Worm (Caenorhabditis elegans) whole organism, young adult: ENCODE results near the gene best-20.

Experiments used
- B0019.2 ChIP-seq: fragments of 200-800 bp; sonication (Bioruptor generic); conservative IDR thresholded peaks from 2 replicates; pipeline ENCODE4 v1.3.6; 2022; ENCODE audit warnings: missing genetic modification reagents, missing genetic modification characterization, missing compliant biosample characterization
- C17E4.6 ChIP-seq: fragments of 200-800 bp; sonication (Bioruptor generic); IDR thresholded peaks from 2 replicates; pipeline ENCODE4 v1.3.6; 2022; ENCODE audit warnings: missing genetic modification reagents, missing genetic modification characterization, missing compliant biosample characterization
- F10E7.11 ChIP-seq: sonication (generic microtip); optimal IDR thresholded peaks from 2 replicates; lab custom pipeline; 2017; ENCODE audit warnings: mild to moderate bottlenecking, missing genetic modification characterization, moderate library complexity, missing compliant biosample characterization
- F23B12.7 ChIP-seq: sonication (generic microtip); optimal IDR thresholded peaks from 2 replicates; lab custom pipeline; 2017; ENCODE audit warnings: missing genetic modification characterization, mild to moderate bottlenecking, missing compliant biosample characterization, antibody characterized with exemption, moderate library complexity; ENCODE audit not compliant: insufficient read depth
- F33H1.4 ChIP-seq: fragments of 200-800 bp; sonication (Bioruptor generic); IDR thresholded peaks from 2 replicates; pipeline ENCODE4 v1.3.6; 2022; ENCODE audit warnings: missing genetic modification reagents, missing genetic modification characterization, missing compliant biosample characterization
- F37B4.10 ChIP-seq: fragments of 200-800 bp; sonication (Bioruptor generic); IDR thresholded peaks from 2 replicates; pipeline ENCODE4 v1.3.6; 2022; ENCODE audit warnings: missing genetic modification characterization, missing compliant biosample characterization
- F39B2.1 ChIP-seq: fragments of 200-800 bp; sonication (Bioruptor generic); IDR thresholded peaks from 2 replicates; pipeline ENCODE4 v1.3.6; 2022; ENCODE audit warnings: missing genetic modification reagents, missing genetic modification characterization, missing compliant biosample characterization
- F52B5.7 ChIP-seq: sonication (generic microtip); optimal IDR thresholded peaks from 2 replicates; lab custom pipeline; 2016; ENCODE audit warnings: mild to moderate bottlenecking, missing genetic modification characterization, missing compliant biosample characterization
- F55B11.4 ChIP-seq: sonication (generic microtip); optimal IDR thresholded peaks from 2 replicates; lab custom pipeline; 2016; ENCODE audit warnings: missing compliant biosample characterization, missing genetic modification characterization, borderline replicate concordance; ENCODE audit not compliant: insufficient read depth
- K12H6.12 ChIP-seq: fragments of 200-800 bp; sonication (Bioruptor generic); optimal IDR thresholded peaks from 2 replicates; lab custom pipeline; 2018; ENCODE audit warnings: mild to moderate bottlenecking, missing genetic modification characterization, missing compliant biosample characterization
- T07F8.4 ChIP-seq: sonication (generic microtip); optimal IDR thresholded peaks from 2 replicates; lab custom pipeline; 2016; ENCODE audit warnings: mild to moderate bottlenecking, missing genetic modification characterization, moderate library complexity, missing compliant biosample characterization
- Y67H2A.10 ChIP-seq: fragments of 200-800 bp; sonication (Bioruptor generic); conservative IDR thresholded peaks from 2 replicates; pipeline ENCODE4 v1.3.6; 2022; ENCODE audit warnings: missing genetic modification reagents, missing genetic modification characterization, missing compliant biosample characterization
- akir-1 ChIP-seq: fragments of 200-800 bp; sonication (Bioruptor generic); optimal IDR thresholded peaks from 2 replicates; lab custom pipeline; 2018; ENCODE audit warnings: mild to moderate bottlenecking, missing genetic modification characterization, moderate library complexity, missing compliant biosample characterization
- atf-7 ChIP-seq: sonication (generic microtip); optimal IDR thresholded peaks from 2 replicates; lab custom pipeline; 2017; ENCODE audit warnings: mild to moderate bottlenecking, missing genetic modification characterization, missing compliant biosample characterization
- athp-1 ChIP-seq: sonication (generic microtip); optimal IDR thresholded peaks from 2 replicates; lab custom pipeline; 2017; ENCODE audit warnings: mild to moderate bottlenecking, missing genetic modification characterization, missing compliant biosample characterization
- attf-3 ChIP-seq: fragments of 200-800 bp; sonication (Bioruptor generic); conservative IDR thresholded peaks from 2 replicates; pipeline ENCODE4 v1.3.6; 2022; ENCODE audit warnings: missing genetic modification reagents, missing genetic modification characterization, missing compliant biosample characterization
- attf-5 ChIP-seq: fragments of 200-800 bp; sonication (Bioruptor generic); optimal IDR thresholded peaks from 2 replicates; lab custom pipeline; 2018; ENCODE audit warnings: mild to moderate bottlenecking, missing genetic modification characterization, missing compliant biosample characterization
- ccch-3 ChIP-seq: fragments of 200-800 bp; sonication (Bioruptor generic); optimal IDR thresholded peaks from 2 replicates; lab custom pipeline; 2018; ENCODE audit warnings: mild to moderate bottlenecking, missing genetic modification characterization, missing compliant biosample characterization
- cebp-1 ChIP-seq, 2 experiments: fragments of 200-800 bp in 1 of 2; sonication (Bioruptor generic) in 1 of 2; sonication (generic microtip) in 1 of 2; IDR thresholded peaks in 1 of 2; optimal IDR thresholded peaks in 1 of 2; 2 replicates each; pipeline versions ENCODE4 v1.3.6 to Lab custom; 2017 to 2022; ENCODE audit warnings: missing compliant biosample characterization in 2 of 2, missing genetic modification characterization in 2 of 2, mild to moderate bottlenecking in 1 of 2, missing genetic modification reagents in 1 of 2, moderate library complexity in 1 of 2
- ceh-58 ChIP-seq: fragments of 200-800 bp; sonication (Bioruptor generic); IDR thresholded peaks from 2 replicates; pipeline ENCODE4 v1.3.6; 2022; ENCODE audit warnings: missing genetic modification characterization, missing compliant biosample characterization
- chd-7 ChIP-seq: sonication (generic microtip); optimal IDR thresholded peaks from 2 replicates; lab custom pipeline; 2016; ENCODE audit warnings: mild to moderate bottlenecking, missing genetic modification characterization, moderate library complexity, missing compliant biosample characterization
- dpff-1 ChIP-seq: sonication (generic microtip); optimal IDR thresholded peaks from 2 replicates; lab custom pipeline; 2017; ENCODE audit warnings: mild to moderate bottlenecking, missing genetic modification characterization, missing compliant biosample characterization
- egl-18 ChIP-seq: fragments of 200-800 bp; sonication (Bioruptor generic); IDR thresholded peaks from 2 replicates; pipeline ENCODE4 v1.3.6; 2022; ENCODE audit warnings: missing genetic modification reagents, missing genetic modification characterization, missing compliant biosample characterization
- hlh-26 ChIP-seq: fragments of 200-800 bp; sonication (Bioruptor generic); conservative IDR thresholded peaks from 2 replicates; pipeline ENCODE4 v1.3.6; 2022; ENCODE audit warnings: missing genetic modification reagents, missing genetic modification characterization, missing compliant biosample characterization
- hmg-20 ChIP-seq: fragments of 200-800 bp; sonication (Bioruptor generic); IDR thresholded peaks from 2 replicates; pipeline ENCODE4 v1.3.6; 2022; ENCODE audit warnings: missing genetic modification reagents, missing genetic modification characterization, missing compliant biosample characterization
- lin-40 ChIP-seq: sonication (generic microtip); optimal IDR thresholded peaks from 2 replicates; lab custom pipeline; 2016; ENCODE audit warnings: missing genetic modification characterization, mild to moderate bottlenecking, missing compliant biosample characterization, missing genotype, missing genetic modification reagents
- lin-54 ChIP-seq: fragments of 200-800 bp; sonication (Bioruptor generic); optimal IDR thresholded peaks from 2 replicates; lab custom pipeline; 2018; ENCODE audit warnings: mild to moderate bottlenecking, missing genetic modification characterization, missing compliant biosample characterization
- madf-6 ChIP-seq: fragments of 200-800 bp; sonication (Bioruptor generic); IDR thresholded peaks from 2 replicates; pipeline ENCODE4 v1.3.6; 2022; ENCODE audit warnings: missing genetic modification reagents, missing genetic modification characterization, missing compliant biosample characterization
- nfya-1 ChIP-seq: sonication (generic microtip); optimal IDR thresholded peaks from 2 replicates; lab custom pipeline; 2017; ENCODE audit warnings: antibody characterized with exemption, missing compliant biosample characterization, missing genetic modification characterization, borderline replicate concordance; ENCODE audit not compliant: insufficient read depth
- nfya-2 ChIP-seq: fragments of 200-800 bp; sonication (Bioruptor generic); IDR thresholded peaks from 2 replicates; pipeline ENCODE4 v1.3.6; 2022; ENCODE audit warnings: missing genetic modification reagents, missing genetic modification characterization, missing compliant biosample characterization
- nhr-179 ChIP-seq: sonication (generic microtip); optimal IDR thresholded peaks from 2 replicates; lab custom pipeline; 2016; ENCODE audit warnings: mild to moderate bottlenecking, missing genetic modification characterization, missing compliant biosample characterization
- pbrm-1 ChIP-seq: fragments of 200-800 bp; sonication (Bioruptor generic); IDR thresholded peaks from 2 replicates; pipeline ENCODE4 v1.3.6; 2022; ENCODE audit warnings: missing genetic modification reagents, missing genetic modification characterization, missing compliant biosample characterization
- rec-8 ChIP-seq, 2 experiments: sonication (generic microtip); optimal IDR thresholded peaks; 2 replicates each; lab custom pipeline; 2016; ENCODE audit warnings: mild to moderate bottlenecking in 2 of 2, missing genetic modification characterization in 2 of 2, missing genetic modification reagents in 2 of 2, missing genotype in 2 of 2, missing biosample characterization in 1 of 2, missing compliant biosample characterization in 1 of 2, moderate library complexity in 1 of 2
- rpc-1 ChIP-seq, 2 experiments: fragments of 150-350 bp in 1 of 2; sonication (generic microtip) in 1 of 2; optimal IDR thresholded peaks; 2 replicates each; lab custom pipeline; 2014 to 2018; ENCODE audit warnings: missing biosample characterization in 1 of 2, missing genetic modification characterization in 1 of 2, missing genetic modification reagents in 1 of 2, missing genotype in 1 of 2
- snpc-1.1 ChIP-seq: sonication (generic microtip); optimal IDR thresholded peaks from 2 replicates; lab custom pipeline; 2017; ENCODE audit warnings: missing genetic modification characterization, mild to moderate bottlenecking, missing compliant biosample characterization, antibody characterized with exemption, moderate library complexity, missing genotype, missing genetic modification reagents; ENCODE audit not compliant: insufficient read depth
- somi-1 ChIP-seq: fragments of 200-800 bp; sonication (Bioruptor generic); optimal IDR thresholded peaks from 2 replicates; lab custom pipeline; 2018; ENCODE audit warnings: mild to moderate bottlenecking, missing genetic modification characterization, missing compliant biosample characterization
- tbp1 ChIP-seq: fragments of 200-800 bp; sonication (Bioruptor generic); optimal IDR thresholded peaks from 2 replicates; lab custom pipeline; 2018; ENCODE audit warnings: mild to moderate bottlenecking, missing genetic modification characterization, missing compliant biosample characterization
- tlf-1 ChIP-seq: fragments of 200-800 bp; sonication (Bioruptor generic); optimal IDR thresholded peaks from 2 replicates; lab custom pipeline; 2018; ENCODE audit warnings: mild to moderate bottlenecking, missing genetic modification characterization, missing compliant biosample characterization
- zfh-2 ChIP-seq: fragments of 200-800 bp; sonication (Bioruptor generic); conservative IDR thresholded peaks from 2 replicates; pipeline ENCODE4 v1.3.6; 2022; ENCODE audit warnings: missing genetic modification reagents, missing genetic modification characterization, missing compliant biosample characterization
- ztf-22 ChIP-seq: fragments of 200-800 bp; sonication (Bioruptor generic); optimal IDR thresholded peaks from 2 replicates; lab custom pipeline; 2018; ENCODE audit warnings: mild to moderate bottlenecking, missing genetic modification characterization, moderate library complexity, missing compliant biosample characterization
- ztf-3 ChIP-seq: fragments of 200-800 bp; sonication (Bioruptor generic); optimal IDR thresholded peaks from 2 replicates; lab custom pipeline; 2018; ENCODE audit warnings: mild to moderate bottlenecking, missing genetic modification characterization, missing compliant biosample characterization

best-20 gene

ce11 chrIV:3794437-3794836, 38.4 kb downstream of the best-20 start, which contains the start of gene K09B3.1:
Gene K09B3.1, plus strand, starts transcription at chrIV:3794737.
- TF ChIP-seq F37B4.10 (GFP tag; lab: Robert Waterston, UW) (no peak), F10E7.11 (no peak), F52B5.7 (no peak), nhr-179 (tag; lab: Kevin White, UChicago) (no peak), tlf-1 (GFP tag; lab: Kevin White, UChicago) (no peak), K12H6.12 (tag; lab: Kevin White, UChicago) (no peak)

ce11 chrIV:3797442-3797841, 41.4 kb downstream of the best-20 start:
- TF ChIP-seq zfh-2 (GFP tag; lab: Robert Waterston, UW) (peak; percentile 64; the same call in 1 of the 2 replicates), T07F8.4 (tag; lab: Kevin White, UChicago) (no peak)
- TF ChIP-seq, all 124 proteins: peak for 1

ce11 chrIV:3800952-3801351, 44.9 kb downstream of the best-20 start, which contains the start of gene osm-3:
Gene osm-3, minus strand, starts transcription at chrIV:3801052.
- TF ChIP-seq F37B4.10 (GFP tag; lab: Robert Waterston, UW) (no peak), F39B2.1 (GFP tag; lab: Robert Waterston, UW) (no peak), ccch-3 (GFP tag; lab: Kevin White, UChicago) (no peak), F55B11.4 (tag; lab: Kevin White, UChicago) (no peak), akir-1 (no peak), madf-6 (GFP tag; lab: Robert Waterston, UW) (no peak)

- TF ChIP-seq rec-8 (tag; optimal IDR thresholded peaks at IDR 0.05; lab: Kevin White, UChicago) (peak in 1 of 2 experiments; percentile 1), madf-6 (GFP tag; lab: Robert Waterston, UW) (peak; percentile 63; the same call in 1 of the 2 replicates), somi-1 (GFP tag; lab: Kevin White, UChicago) (no peak), ztf-3 (no peak), B0019.2 (peak; percentile 54; the same call in 1 of the 2 replicates), egl-18 (no peak), hmg-20 (no peak), ceh-58 (GFP tag; lab: Robert Waterston, UW) (no peak), atf-7 (tag; lab: Kevin White, UChicago) (no peak), ztf-22 (GFP tag; lab: Kevin White, UChicago) (no peak), nfya-2 (GFP tag; lab: Robert Waterston, UW) (no peak), snpc-1.1 (no peak), attf-3 (GFP tag; lab: Robert Waterston, UW) (0 out of 2 replicates have a peak, but pooled peaks have one; percentile 23), F33H1.4 (peak; percentile 31), attf-5 (peak; percentile 0), hlh-26 (GFP tag; lab: Robert Waterston, UW) (no peak), lin-40 (tag; lab: Kevin White, UChicago) (peak; percentile 40), zfh-2 (GFP tag; lab: Robert Waterston, UW) (no peak), F52B5.7 (no peak), lin-54 (GFP tag; lab: Kevin White, UChicago) (no peak), nfya-1 (tag; lab: Kevin White, UChicago) (no peak), dpff-1 (tag; lab: Kevin White, UChicago) (no peak), rpc-1 (optimal IDR thresholded peaks at IDR 0.05; lab: Kevin White, UChicago) (no peak), rpc-1 (tag; optimal IDR thresholded peaks at IDR 0.05; lab: Kevin White, UChicago) (no peak), Y67H2A.10 (no peak), athp-1 (no peak), pbrm-1 (GFP tag; lab: Robert Waterston, UW) (no peak), cebp-1 (GFP tag; IDR thresholded peaks at IDR 0.05; lab: Robert Waterston, UW) (no peak), cebp-1 (tag; optimal IDR thresholded peaks at IDR 0.05; lab: Kevin White, UChicago) (peak; percentile 63), C17E4.6 (no peak), chd-7 (tag; lab: Kevin White, UChicago) (no peak), F23B12.7 (peak; percentile 12), tbp1 (peak; percentile 19)
Measured at ce11 chrIV:3803252-3803651, 47.2 kb downstream of the best-20 start, which contains the start of the genes algn-14 and M02B7.2. Gene algn-14, minus strand, starts transcription at chrIV:3803426. Gene M02B7.2, plus strand, starts transcription at chrIV:3803581.
